Worm (Caenorhabditis elegans) whole organism, mixed stage, embryonic: Measurements from ENCODE around the gene cyp-33C5.

Experiments used
- elt-1 ChIP-seq: sonication (generic microtip); optimal IDR thresholded peaks from 2 replicates; lab custom pipeline; 2017; ENCODE audit warnings: missing genetic modification characterization, mild to moderate bottlenecking, missing compliant biosample characterization, antibody characterized with exemption, moderate library complexity, borderline replicate concordance; ENCODE audit not compliant: insufficient read depth
- sptf-1 ChIP-seq: sonication (generic microtip); optimal IDR thresholded peaks from 2 replicates; lab custom pipeline; 2017; ENCODE audit warnings: mild to moderate bottlenecking, missing genetic modification characterization, moderate library complexity, missing compliant biosample characterization
- unc-62 ChIP-seq: fragments of 150-350 bp; optimal IDR thresholded peaks from 2 replicates; lab custom pipeline; 2014; ENCODE audit warnings: missing biosample characterization, missing genetic modification reagents, missing genetic modification characterization

DNA sequence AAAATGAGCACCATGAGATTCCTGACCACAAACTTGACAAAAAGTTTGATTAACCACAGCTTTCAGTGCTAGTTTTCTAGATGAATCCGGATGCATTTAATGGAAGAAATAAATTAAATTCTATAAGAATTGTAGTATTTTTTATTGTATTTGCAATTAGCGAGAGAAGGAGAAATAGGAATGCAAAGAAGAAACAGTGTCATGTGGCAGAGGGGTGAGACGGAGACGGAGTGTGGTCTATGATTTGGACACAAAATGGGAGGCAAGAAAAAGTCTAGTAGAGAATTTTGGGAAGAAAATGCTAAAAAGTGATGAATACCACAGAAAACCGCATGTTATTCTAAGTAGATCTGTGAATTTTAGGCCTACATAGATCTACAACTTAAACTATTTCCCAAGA, 33.2 kb downstream of the cyp-33C5 start, which contains the start of gene nhr-59:
- TF ChIP-seq unc-62 = no peak
- no peak for TF ChIP-seq elt-1
- no peak for TF ChIP-seq sptf-1 (tag; lab: Kevin White, UChicago)
